Fruit fly (Drosophila melanogaster) whole organism, embryonic: ENCODE data around the gene Gr93a.

Experiments
- Abd-B ChIP-seq: fragments of 200-800 bp; sonication (Bioruptor generic); optimal IDR thresholded peaks from 2 replicates; lab custom pipeline; 2018; ENCODE audit warnings: missing biosample characterization, mild to moderate bottlenecking, missing genetic modification characterization, moderate library complexity
- Ada2b ChIP-seq: fragments of 200-800 bp; sonication (Bioruptor generic); IDR thresholded peaks from 2 replicates; pipeline ENCODE4 v1.3.6; 2022; ENCODE audit warnings: missing biosample characterization, missing genetic modification characterization
- Bgb ChIP-seq: fragments of 200-800 bp; sonication (Bioruptor generic); IDR thresholded peaks from 2 replicates; pipeline ENCODE4 v1.3.6; 2022; ENCODE audit warnings: missing biosample characterization, missing genetic modification characterization; ENCODE audit not compliant: partially characterized antibody
- CG11456 ChIP-seq: fragments of 200-800 bp; sonication (Bioruptor generic); IDR thresholded peaks from 3 replicates; pipeline ENCODE4 v1.3.6; 2022; ENCODE audit warnings: missing biosample characterization, missing genetic modification characterization
- CG11504 ChIP-seq: fragments of 200-800 bp; sonication (Bioruptor generic); optimal IDR thresholded peaks from 3 replicates; lab custom pipeline; 2019; ENCODE audit warnings: missing biosample characterization, mild to moderate bottlenecking, missing genetic modification characterization, moderate library complexity
- CG11696 ChIP-seq: fragments of 200-800 bp; sonication (Bioruptor generic); IDR thresholded peaks from 2 replicates; pipeline ENCODE4 v1.3.6; 2022; ENCODE audit warnings: missing biosample characterization, missing genetic modification characterization
- CG13123 ChIP-seq: fragments of 200-800 bp; sonication (Bioruptor generic); optimal IDR thresholded peaks from 2 replicates; lab custom pipeline; 2016; ENCODE audit warnings: missing biosample characterization, missing genetic modification characterization
- CG15073 ChIP-seq: fragments of 200-800 bp; sonication (Bioruptor generic); optimal IDR thresholded peaks from 2 replicates; lab custom pipeline; 2016; ENCODE audit warnings: missing biosample characterization, missing genetic modification characterization
- CG16779 ChIP-seq: fragments of 200-800 bp; sonication (Bioruptor generic); IDR thresholded peaks from 2 replicates; pipeline ENCODE4 v1.3.6; 2022; ENCODE audit warnings: missing biosample characterization, missing genetic modification characterization
- CG17186 ChIP-seq: fragments of 200-800 bp; sonication (Bioruptor generic); optimal IDR thresholded peaks from 3 replicates; lab custom pipeline; 2017; ENCODE audit warnings: missing biosample characterization, missing genetic modification reagents, missing genetic modification characterization
- CG1832 ChIP-seq: fragments of 200-800 bp; sonication (Bioruptor generic); optimal IDR thresholded peaks from 2 replicates; lab custom pipeline; 2017; ENCODE audit warnings: missing biosample characterization, mild to moderate bottlenecking, missing genetic modification characterization, inconsistent platforms
- CG18599 ChIP-seq: fragments of 200-800 bp; sonication (Bioruptor generic); optimal IDR thresholded peaks from 3 replicates; lab custom pipeline; 2017; ENCODE audit warnings: missing biosample characterization, missing genetic modification characterization, mild to moderate bottlenecking, moderate library complexity, missing genetic modification reagents
- CG2199 ChIP-seq: fragments of 200-800 bp; sonication (Bioruptor generic); IDR thresholded peaks from 3 replicates; pipeline ENCODE4 v1.3.6; 2022; ENCODE audit warnings: missing biosample characterization, missing genetic modification characterization
- CG2712 ChIP-seq: fragments of 200-800 bp; optimal IDR thresholded peaks from 3 replicates; lab custom pipeline; 2019; ENCODE audit warnings: missing biosample characterization, mild to moderate bottlenecking, missing genetic modification characterization, moderate library complexity
- CG31224 ChIP-seq: fragments of 200-800 bp; sonication (Bioruptor generic); IDR thresholded peaks from 2 replicates; pipeline ENCODE4 v1.3.6; 2022; ENCODE audit warnings: missing biosample characterization, missing genetic modification characterization
- CG3726 ChIP-seq: fragments of 200-800 bp; sonication (Bioruptor generic); IDR thresholded peaks from 3 replicates; pipeline ENCODE4, ENCODE4 v1.3.6; 2022; ENCODE audit warnings: missing biosample characterization, missing genetic modification characterization
- CG3995 ChIP-seq: fragments of 200-800 bp; sonication (Bioruptor generic); optimal IDR thresholded peaks from 3 replicates; lab custom pipeline; 2016; ENCODE audit warnings: missing biosample characterization, missing genetic modification characterization
- CG6175 ChIP-seq: fragments of 200-800 bp; sonication (Bioruptor generic); IDR thresholded peaks from 3 replicates; pipeline ENCODE4 v1.3.6; 2022; ENCODE audit warnings: missing biosample characterization, missing genetic modification characterization
- CG6683 ChIP-seq: fragments of 200-800 bp; sonication (Bioruptor generic); optimal IDR thresholded peaks from 2 replicates; lab custom pipeline; 2017; ENCODE audit warnings: missing biosample characterization, mild to moderate bottlenecking, missing genetic modification characterization, missing genetic modification reagents
- CG8281 ChIP-seq: fragments of 200-800 bp; sonication (Bioruptor generic); optimal IDR thresholded peaks from 2 replicates; lab custom pipeline; 2018; ENCODE audit warnings: missing biosample characterization, mild to moderate bottlenecking, missing genetic modification characterization, moderate library complexity
- Dp ChIP-seq: fragments of 200-800 bp; sonication (Bioruptor generic); optimal IDR thresholded peaks from 2 replicates; lab custom pipeline; 2018; ENCODE audit warnings: missing biosample characterization, mild to moderate bottlenecking, missing genetic modification characterization, moderate library complexity
- Eip74EF ChIP-seq, 2 experiments: fragments of 200-800 bp in 1 of 2; fragments of >200 bp in 1 of 2; sonication (Bioruptor generic) in 1 of 2; optimal IDR thresholded peaks; 2 replicates each; lab custom pipeline; 2017 to 2019; ENCODE audit warnings: missing biosample characterization in 2 of 2, missing genetic modification characterization in 2 of 2, mild to moderate bottlenecking in 1 of 2, moderate library complexity in 1 of 2
- Gsc ChIP-seq: fragments of 200-800 bp; sonication (Bioruptor generic); IDR thresholded peaks from 2 replicates; pipeline ENCODE4 v1.3.6; 2022; ENCODE audit warnings: missing biosample characterization, missing genetic modification characterization
- HmgZ ChIP-seq: fragments of 200-800 bp; sonication (Bioruptor generic); optimal IDR thresholded peaks from 2 replicates; lab custom pipeline; 2018; ENCODE audit warnings: missing biosample characterization, mild to moderate bottlenecking, missing genetic modification characterization
- Hr3 ChIP-seq: fragments of 200-800 bp; sonication (Bioruptor generic); optimal IDR thresholded peaks from 3 replicates; lab custom pipeline; 2016; ENCODE audit warnings: missing biosample characterization, missing genetic modification characterization
- Mad ChIP-seq: fragments of 200-800 bp; sonication (Bioruptor generic); optimal IDR thresholded peaks from 2 replicates; lab custom pipeline; 2016; ENCODE audit warnings: missing biosample characterization, missing genetic modification characterization
- Meics ChIP-seq: fragments of 200-800 bp; sonication (Bioruptor generic); optimal IDR thresholded peaks from 2 replicates; lab custom pipeline; 2017; ENCODE audit warnings: missing biosample characterization, mild to moderate bottlenecking, missing genetic modification characterization
- Opbp ChIP-seq: fragments of 200-800 bp; sonication (Bioruptor generic); IDR thresholded peaks from 3 replicates; pipeline ENCODE4 v1.3.6; 2022; ENCODE audit warnings: missing biosample characterization, missing genetic modification characterization; ENCODE audit not compliant: partially characterized antibody
- Six4 ChIP-seq: fragments of 200-800 bp; sonication (Bioruptor generic); optimal IDR thresholded peaks from 2 replicates; lab custom pipeline; 2016; ENCODE audit warnings: missing biosample characterization, missing genetic modification characterization
- Sox100B ChIP-seq: fragments of 200-800 bp; sonication (Bioruptor generic); optimal IDR thresholded peaks from 3 replicates; lab custom pipeline; 2018; ENCODE audit warnings: missing biosample characterization, mild to moderate bottlenecking, missing genetic modification characterization
- Sry-δ ChIP-seq: fragments of 200-800 bp; sonication (Bioruptor generic); optimal IDR thresholded peaks from 2 replicates; lab custom pipeline; 2016; ENCODE audit warnings: missing biosample characterization, missing genetic modification characterization
- aop ChIP-seq: fragments of 200-800 bp; sonication (Bioruptor generic); IDR thresholded peaks from 2 replicates; pipeline ENCODE4 v1.3.6; 2022; ENCODE audit warnings: missing biosample characterization, missing genetic modification characterization
- br ChIP-seq: fragments of >200 bp; optimal IDR thresholded peaks from 2 replicates; lab custom pipeline; 2017
- chm ChIP-seq: fragments of 200-800 bp; sonication (Bioruptor generic); IDR thresholded peaks from 2 replicates; pipeline ENCODE4 v1.3.6; 2022; ENCODE audit warnings: missing biosample characterization, missing genetic modification characterization
- crp ChIP-seq, 2 experiments: fragments of 200-800 bp; sonication (Bioruptor generic); optimal IDR thresholded peaks; 2 replicates in 1 of 2; 3 replicates in 1 of 2; lab custom pipeline; 2017; ENCODE audit warnings: missing biosample characterization in 2 of 2, missing genetic modification characterization in 2 of 2, mild to moderate bottlenecking in 1 of 2, moderate library complexity in 1 of 2
- disco-r ChIP-seq: fragments of 200-800 bp; sonication (Bioruptor generic); optimal IDR thresholded peaks from 2 replicates; lab custom pipeline; 2016; ENCODE audit warnings: missing biosample characterization, missing genetic modification characterization
- fu2 ChIP-seq: fragments of 200-800 bp; sonication (Bioruptor generic); optimal IDR thresholded peaks from 2 replicates; lab custom pipeline; 2016; ENCODE audit warnings: missing biosample characterization, missing genetic modification characterization
- gsb-n ChIP-seq: fragments of 200-800 bp; sonication (Bioruptor generic); optimal IDR thresholded peaks from 3 replicates; lab custom pipeline; 2018; ENCODE audit warnings: missing biosample characterization, mild to moderate bottlenecking, missing genetic modification characterization
- gt ChIP-seq: fragments of 200-800 bp; sonication (Bioruptor generic); IDR thresholded peaks from 2 replicates; pipeline ENCODE4 v1.3.6; 2022; ENCODE audit warnings: missing biosample characterization, missing genetic modification characterization
- hb ChIP-seq: fragments of 200-800 bp; sonication (Bioruptor generic); IDR thresholded peaks from 3 replicates; pipeline ENCODE4 v1.3.6; 2022; ENCODE audit warnings: missing biosample characterization, missing genetic modification characterization; ENCODE audit not compliant: partially characterized antibody
- kah ChIP-seq: fragments of 200-800 bp; sonication (Bioruptor generic); optimal IDR thresholded peaks from 2 replicates; lab custom pipeline; 2018; ENCODE audit warnings: missing biosample characterization, mild to moderate bottlenecking, missing genetic modification characterization
- lbe ChIP-seq: fragments of 200-800 bp; sonication (Bioruptor generic); optimal IDR thresholded peaks from 2 replicates; lab custom pipeline; 2016; ENCODE audit warnings: missing biosample characterization, mild to moderate bottlenecking, missing genetic modification characterization
- run ChIP-seq: fragments of 200-800 bp; sonication (Bioruptor generic); optimal IDR thresholded peaks from 3 replicates; lab custom pipeline; 2018; ENCODE audit warnings: missing biosample characterization, mild to moderate bottlenecking, missing genetic modification characterization
- sug ChIP-seq: fragments of 200-800 bp; optimal IDR thresholded peaks from 2 replicates; lab custom pipeline; 2019; ENCODE audit warnings: missing biosample characterization, mild to moderate bottlenecking, missing genetic modification characterization, moderate library complexity
- tin ChIP-seq: fragments of 200-800 bp; sonication (Bioruptor generic); optimal IDR thresholded peaks from 3 replicates; lab custom pipeline; 2016; ENCODE audit warnings: missing biosample characterization, missing genetic modification characterization
- tx ChIP-seq: fragments of 200-800 bp; sonication (Bioruptor generic); optimal IDR thresholded peaks from 2 replicates; lab custom pipeline; 2016; ENCODE audit warnings: missing biosample characterization, missing genetic modification characterization
- vvl ChIP-seq: fragments of 200-800 bp; sonication (Bioruptor generic); IDR thresholded peaks from 2 replicates; pipeline ENCODE4 v1.3.6; 2022; ENCODE audit warnings: missing biosample characterization, missing genetic modification characterization
- wdn ChIP-seq: fragments of 200-800 bp; sonication (Bioruptor generic); IDR thresholded peaks from 2 replicates; pipeline ENCODE4 v1.3.6; 2022; ENCODE audit warnings: missing biosample characterization, missing genetic modification characterization
- wor ChIP-seq: fragments of 200-800 bp; sonication (Bioruptor generic); IDR thresholded peaks from 2 replicates; pipeline ENCODE4 v1.3.6; 2022; ENCODE audit warnings: missing biosample characterization, missing genetic modification characterization
- zf30C ChIP-seq: fragments of 200-800 bp; sonication (Bioruptor generic); optimal IDR thresholded peaks from 3 replicates; lab custom pipeline; 2018; ENCODE audit warnings: missing biosample characterization, mild to moderate bottlenecking, missing genetic modification characterization

Gene Gr93a

DNA sequence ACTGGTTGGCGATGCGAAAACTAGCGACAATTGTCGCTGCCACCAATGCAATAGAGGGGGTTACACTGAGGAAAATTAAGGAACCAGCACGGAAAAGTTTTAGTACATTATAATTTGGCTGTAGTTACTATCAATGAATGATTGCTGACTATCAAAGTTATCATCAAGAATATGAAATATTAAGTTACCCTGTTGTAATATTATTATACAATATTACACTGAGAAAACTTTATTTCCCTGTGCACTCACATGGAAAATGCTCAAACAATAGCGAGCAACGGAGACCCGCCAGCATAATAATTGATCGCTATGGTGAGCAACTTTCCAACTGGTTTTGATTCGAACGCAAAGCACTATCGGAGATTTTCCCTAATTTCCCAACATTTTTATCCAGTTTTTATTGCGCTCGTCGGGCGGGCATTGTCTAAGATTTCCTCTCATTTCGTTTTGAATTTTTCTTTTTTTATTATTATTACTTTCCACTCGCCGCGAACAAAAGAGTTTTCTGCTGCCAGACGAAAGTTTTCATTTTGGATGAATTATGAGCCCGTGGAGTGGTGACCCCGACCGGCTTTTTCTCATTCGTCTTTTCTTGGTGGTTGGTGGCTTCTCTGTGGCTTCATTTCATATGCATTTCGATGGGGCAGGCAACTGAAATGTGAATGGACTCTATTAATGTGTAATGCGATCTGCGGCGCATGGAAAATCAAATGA is 30.0 kb downstream of the Gr93a start (continued):
- TF ChIP-seq Eip74EF (GFP tag; optimal IDR thresholded peaks at IDR 0.05; lab: Kevin White, UChicago) (peak in 1 of 2 experiments; percentile 81), Dp (GFP tag; lab: Kevin White, UChicago) (no peak), fu2 (GFP tag; lab: Kevin White, UChicago) (no peak), crp (GFP tag; optimal IDR thresholded peaks at IDR 0.05; lab: Kevin White, UChicago) (peak in 1 of 2 experiments; percentile 19), br (no peak), CG2712 (peak; percentile 92), CG31224 (GFP tag; lab: Robert Waterston, UW) (no peak), CG6683 (peak; percentile 7), CG11696 (GFP tag; lab: Robert Waterston, UW) (0 out of 2 replicates have a peak, but pooled peaks have one; percentile 19), tin (GFP tag; lab: Kevin White, UChicago) (peak; percentile 59), Abd-B (peak; percentile 67), CG3995 (GFP tag; lab: Kevin White, UChicago) (no peak), Opbp (GFP tag; lab: Robert Waterston, UW) (no peak), aop (GFP tag; lab: Robert Waterston, UW) (0 out of 2 replicates have a peak, but pooled peaks have one; percentile 42), Hr3 (GFP tag; lab: Kevin White, UChicago) (peak; percentile 77), CG1832 (no peak), chm (GFP tag; lab: Robert Waterston, UW) (no peak; the same call in 1 of the 2 replicates), CG18599 (GFP tag; lab: Kevin White, UChicago) (peak; percentile 3), kah (GFP tag; lab: Kevin White, UChicago) (peak; percentile 43), lbe (GFP tag; lab: Kevin White, UChicago) (no peak), Gsc (GFP tag; lab: Robert Waterston, UW) (no peak)

- no peak for TF ChIP-seq wor (GFP tag; lab: Robert Waterston, UW)
- no peak for TF ChIP-seq Meics (GFP tag; lab: Kevin White, UChicago)
- no peak for TF ChIP-seq Bgb (GFP tag; lab: Robert Waterston, UW)
- no peak for TF ChIP-seq tx
- TF ChIP-seq CG15073 (GFP tag; lab: Kevin White, UChicago) = peak; percentile 80
- TF ChIP-seq Six4 (GFP tag; lab: Kevin White, UChicago) = no peak
- no peak for TF ChIP-seq CG16779 (GFP tag; lab: Robert Waterston, UW)
- peak; percentile 3 for TF ChIP-seq Sox100B
- peak; percentile 34 for TF ChIP-seq gsb-n (tag; lab: Kevin White, UChicago)
- TF ChIP-seq Mad = no peak
- no peak for TF ChIP-seq CG3726 (GFP tag; lab: Robert Waterston, UW)
- no peak for TF ChIP-seq Ada2b (GFP tag; lab: Robert Waterston, UW)
- no peak for TF ChIP-seq disco-r (GFP tag; lab: Kevin White, UChicago)
- no peak for TF ChIP-seq sug (tag; lab: Kevin White, UChicago)
- TF ChIP-seq HmgZ (tag; lab: Kevin White, UChicago) = no peak
- TF ChIP-seq CG11456 (GFP tag; lab: Robert Waterston, UW) = no peak
- TF ChIP-seq CG2712 = no peak
- TF ChIP-seq gt (GFP tag; lab: Robert Waterston, UW) = no peak
- TF ChIP-seq CG2199 = peak; percentile 6; the same call in 1 of the 3 replicates
- no peak for TF ChIP-seq wdn (GFP tag; lab: Robert Waterston, UW)
- peak; percentile 7 for TF ChIP-seq CG11504
- TF ChIP-seq CG13123 = no peak
- TF ChIP-seq Sry-δ = no peak
- no peak for TF ChIP-seq Eip74EF (GFP tag; optimal IDR thresholded peaks at IDR 0.05; lab: Kevin White, UChicago)
- TF ChIP-seq CG6175 (GFP tag; lab: Robert Waterston, UW) = no peak
- TF ChIP-seq zf30C (GFP tag; lab: Kevin White, UChicago) = no peak
- no peak for TF ChIP-seq hb (GFP tag; lab: Robert Waterston, UW)
- no peak for TF ChIP-seq run (tag; lab: Kevin White, UChicago)
- TF ChIP-seq vvl (GFP tag; lab: Robert Waterston, UW) = peak; percentile 36; the same call in 1 of the 2 replicates
- no peak for TF ChIP-seq CG8281
- TF ChIP-seq CG17186 (GFP tag; lab: Kevin White, UChicago) = no peak
Observed at dm6 chr3R:21862868-21863267, 30.6 kb downstream of the Gr93a start.
